Fruit fly (Drosophila melanogaster) whole organism, embryonic: ENCODE results near the gene CG14423.

Source experiments
- Atf-2 ChIP-seq: fragments of 200-800 bp; sonication (Bioruptor generic); optimal IDR thresholded peaks from 2 replicates; lab custom pipeline; 2016; ENCODE audit warnings: missing biosample characterization, missing genetic modification characterization
- Atf3 ChIP-seq: fragments of 200-800 bp; sonication (Bioruptor generic); optimal IDR thresholded peaks from 3 replicates; lab custom pipeline; 2016; ENCODE audit warnings: missing biosample characterization, missing genetic modification characterization
- BEAF-32 ChIP-seq: fragments of 200-800 bp; sonication (Bioruptor generic); optimal IDR thresholded peaks from 3 replicates; lab custom pipeline; 2017; ENCODE audit warnings: missing biosample characterization, missing genetic modification characterization, mild to moderate bottlenecking, moderate library complexity, missing genetic modification reagents
- CG10321 ChIP-seq: fragments of 200-800 bp; sonication (Bioruptor generic); IDR thresholded peaks from 2 replicates; pipeline ENCODE4 v1.3.6; 2022; ENCODE audit warnings: missing biosample characterization, missing genetic modification characterization
- CG10462 ChIP-seq: fragments of 200-800 bp; sonication (Bioruptor generic); optimal IDR thresholded peaks from 2 replicates; lab custom pipeline; 2016; ENCODE audit warnings: missing biosample characterization, missing genetic modification characterization
- CG10565 ChIP-seq: fragments of 200-800 bp; sonication (Bioruptor generic); optimal IDR thresholded peaks from 3 replicates; lab custom pipeline; 2016; ENCODE audit warnings: missing biosample characterization, mild to moderate bottlenecking, missing genetic modification characterization
- CG13123 ChIP-seq: fragments of 200-800 bp; sonication (Bioruptor generic); optimal IDR thresholded peaks from 2 replicates; lab custom pipeline; 2016; ENCODE audit warnings: missing biosample characterization, missing genetic modification characterization
- CG13424 ChIP-seq: fragments of 200-800 bp; sonication (Bioruptor generic); optimal IDR thresholded peaks from 2 replicates; lab custom pipeline; 2019; ENCODE audit warnings: missing biosample characterization, mild to moderate bottlenecking, missing genetic modification characterization, moderate library complexity
- CG15269 ChIP-seq: fragments of 200-800 bp; sonication (Bioruptor generic); optimal IDR thresholded peaks from 2 replicates; lab custom pipeline; 2018; ENCODE audit warnings: missing biosample characterization, mild to moderate bottlenecking, missing genetic modification characterization, moderate library complexity
- CG15479 ChIP-seq: fragments of 200-800 bp; sonication (Bioruptor generic); optimal IDR thresholded peaks from 3 replicates; lab custom pipeline; 2019; ENCODE audit warnings: missing biosample characterization, mild to moderate bottlenecking, missing genetic modification characterization, moderate library complexity
- CG1832 ChIP-seq: fragments of 200-800 bp; sonication (Bioruptor generic); optimal IDR thresholded peaks from 2 replicates; lab custom pipeline; 2017; ENCODE audit warnings: missing biosample characterization, mild to moderate bottlenecking, missing genetic modification characterization, inconsistent platforms
- CG18599 ChIP-seq: fragments of 200-800 bp; sonication (Bioruptor generic); optimal IDR thresholded peaks from 3 replicates; lab custom pipeline; 2017; ENCODE audit warnings: missing biosample characterization, missing genetic modification characterization, mild to moderate bottlenecking, moderate library complexity, missing genetic modification reagents
- CG30431 ChIP-seq: fragments of 200-800 bp; sonication (Bioruptor generic); optimal IDR thresholded peaks from 2 replicates; lab custom pipeline; 2017; ENCODE audit warnings: missing biosample characterization, missing genetic modification characterization
- CG32532 ChIP-seq: fragments of 200-800 bp; sonication (Bioruptor generic); IDR thresholded peaks from 2 replicates; pipeline ENCODE4 v1.3.6; 2022; ENCODE audit warnings: missing biosample characterization, missing genetic modification characterization
- CG33557 ChIP-seq: fragments of 200-800 bp; sonication (Bioruptor generic); optimal IDR thresholded peaks from 2 replicates; lab custom pipeline; 2019; ENCODE audit warnings: missing biosample characterization, mild to moderate bottlenecking, missing genetic modification characterization, moderate library complexity
- CG34422 ChIP-seq: fragments of 200-800 bp; sonication (Bioruptor generic); IDR thresholded peaks from 3 replicates; pipeline ENCODE4 v1.3.6; 2022; ENCODE audit warnings: missing biosample characterization, missing genetic modification characterization
- CG43689 ChIP-seq: fragments of 200-800 bp; sonication (Bioruptor generic); IDR thresholded peaks from 2 replicates; pipeline ENCODE4 v1.3.6; 2022; ENCODE audit warnings: missing biosample characterization, missing genetic modification characterization
- CG4404 ChIP-seq: fragments of 200-800 bp; sonication (Bioruptor generic); IDR thresholded peaks from 2 replicates; pipeline ENCODE4 v1.3.6; 2022; ENCODE audit warnings: missing biosample characterization, missing genetic modification characterization
- CG6683 ChIP-seq: fragments of 200-800 bp; sonication (Bioruptor generic); optimal IDR thresholded peaks from 2 replicates; lab custom pipeline; 2017; ENCODE audit warnings: missing biosample characterization, mild to moderate bottlenecking, missing genetic modification characterization, missing genetic modification reagents
- CG8290 ChIP-seq, 3 experiments: fragments of 200-800 bp; sonication (Bioruptor generic); optimal IDR thresholded peaks; 2 replicates each; lab custom pipeline; 2016 to 2019; ENCODE audit warnings: missing biosample characterization in 3 of 3, missing genetic modification characterization in 3 of 3, mild to moderate bottlenecking in 2 of 3, moderate library complexity in 1 of 3
- CG8944 ChIP-seq: fragments of 200-800 bp; sonication (Bioruptor generic); optimal IDR thresholded peaks from 3 replicates; lab custom pipeline; 2016; ENCODE audit warnings: missing biosample characterization, missing genetic modification characterization
- CHES-1-like ChIP-seq: fragments of 200-800 bp; sonication (Bioruptor generic); optimal IDR thresholded peaks from 2 replicates; lab custom pipeline; 2016; ENCODE audit warnings: missing biosample characterization, missing genetic modification characterization
- D ChIP-seq, 2 experiments: fragments of 200-800 bp in 1 of 2; fragments of >200 bp in 1 of 2; sonication (Bioruptor generic) in 1 of 2; optimal IDR thresholded peaks; 2 replicates in 1 of 2; 3 replicates in 1 of 2; lab custom pipeline; 2017; ENCODE audit warnings: mild to moderate bottlenecking in 1 of 2, missing biosample characterization in 1 of 2, missing genetic modification characterization in 1 of 2, missing genetic modification reagents in 1 of 2
- Deaf1 ChIP-seq: fragments of 200-800 bp; optimal IDR thresholded peaks from 3 replicates; lab custom pipeline; 2019; ENCODE audit warnings: missing biosample characterization, mild to moderate bottlenecking, missing genetic modification characterization, moderate library complexity
- Dip2 ChIP-seq: fragments of 200-800 bp; sonication (Bioruptor generic); IDR thresholded peaks from 2 replicates; pipeline ENCODE4 v1.3.6; 2022; ENCODE audit warnings: missing biosample characterization, missing genetic modification characterization
- Fer2 ChIP-seq: fragments of 200-800 bp; sonication (Bioruptor generic); optimal IDR thresholded peaks from 2 replicates; lab custom pipeline; 2018; ENCODE audit warnings: missing biosample characterization, mild to moderate bottlenecking, missing genetic modification characterization, moderate library complexity
- Gsc ChIP-seq: fragments of 200-800 bp; sonication (Bioruptor generic); IDR thresholded peaks from 2 replicates; pipeline ENCODE4 v1.3.6; 2022; ENCODE audit warnings: missing biosample characterization, missing genetic modification characterization
- HHEX ChIP-seq: fragments of 200-800 bp; sonication (Bioruptor generic); optimal IDR thresholded peaks from 3 replicates; lab custom pipeline; 2017; ENCODE audit warnings: missing biosample characterization, mild to moderate bottlenecking, missing genetic modification characterization, missing genetic modification reagents
- HLH3B ChIP-seq: fragments of 200-800 bp; sonication (Bioruptor generic); IDR thresholded peaks from 2 replicates; pipeline ENCODE4 v1.3.6; 2022; ENCODE audit warnings: missing biosample characterization, missing genetic modification characterization
- Hr39 ChIP-seq: fragments of >200 bp; optimal IDR thresholded peaks from 2 replicates; lab custom pipeline; 2017
- Mes4 ChIP-seq: fragments of 200-800 bp; sonication (Bioruptor generic); optimal IDR thresholded peaks from 2 replicates; lab custom pipeline; 2016; ENCODE audit warnings: missing biosample characterization, missing genetic modification characterization
- NC2β ChIP-seq: fragments of 200-800 bp; sonication (Bioruptor generic); optimal IDR thresholded peaks from 2 replicates; lab custom pipeline; 2016; ENCODE audit warnings: missing biosample characterization, missing genetic modification characterization
- Optix ChIP-seq: fragments of 200-800 bp; sonication (Bioruptor generic); IDR thresholded peaks from 3 replicates; pipeline ENCODE4 v1.3.6; 2022; ENCODE audit warnings: missing biosample characterization, missing genetic modification characterization
- Six4 ChIP-seq: fragments of 200-800 bp; sonication (Bioruptor generic); optimal IDR thresholded peaks from 2 replicates; lab custom pipeline; 2016; ENCODE audit warnings: missing biosample characterization, missing genetic modification characterization
- Sox100B ChIP-seq: fragments of 200-800 bp; sonication (Bioruptor generic); optimal IDR thresholded peaks from 3 replicates; lab custom pipeline; 2018; ENCODE audit warnings: missing biosample characterization, mild to moderate bottlenecking, missing genetic modification characterization
- Xrp1 ChIP-seq: fragments of 200-800 bp; sonication (Bioruptor generic); IDR thresholded peaks from 2 replicates; pipeline ENCODE4 v1.3.6; 2022; ENCODE audit warnings: missing biosample characterization, missing genetic modification characterization
- bcd ChIP-seq: fragments of 200-800 bp; sonication (Bioruptor generic); optimal IDR thresholded peaks from 2 replicates; lab custom pipeline; 2017; ENCODE audit warnings: missing biosample characterization, mild to moderate bottlenecking, missing genetic modification characterization
- bowl ChIP-seq: fragments of 200-800 bp; sonication (Bioruptor generic); IDR thresholded peaks from 2 replicates; pipeline ENCODE4 v1.3.6; 2022; ENCODE audit warnings: missing biosample characterization, missing genetic modification characterization
- crp ChIP-seq, 2 experiments: fragments of 200-800 bp; sonication (Bioruptor generic); optimal IDR thresholded peaks; 2 replicates in 1 of 2; 3 replicates in 1 of 2; lab custom pipeline; 2017; ENCODE audit warnings: missing biosample characterization in 2 of 2, missing genetic modification characterization in 2 of 2, mild to moderate bottlenecking in 1 of 2, moderate library complexity in 1 of 2
- cwo ChIP-seq: fragments of 200-800 bp; sonication (Bioruptor generic); optimal IDR thresholded peaks from 3 replicates; lab custom pipeline; 2017; ENCODE audit warnings: missing biosample characterization, missing genetic modification characterization, mild to moderate bottlenecking, moderate library complexity, missing genetic modification reagents
- dpn ChIP-seq, 2 experiments: fragments of 200-800 bp; sonication (Bioruptor generic); optimal IDR thresholded peaks; 3 replicates each; lab custom pipeline; 2016; ENCODE audit warnings: missing biosample characterization in 2 of 2, missing genetic modification characterization in 2 of 2
- gem ChIP-seq: fragments of 200-800 bp; sonication (Bioruptor generic); optimal IDR thresholded peaks from 2 replicates; lab custom pipeline; 2019; ENCODE audit warnings: missing biosample characterization, mild to moderate bottlenecking, missing genetic modification characterization, moderate library complexity
- grn ChIP-seq: fragments of 200-800 bp; sonication (Bioruptor generic); optimal IDR thresholded peaks from 3 replicates; lab custom pipeline; 2017; ENCODE audit warnings: missing biosample characterization, missing genetic modification characterization
- gt ChIP-seq: fragments of 200-800 bp; sonication (Bioruptor generic); IDR thresholded peaks from 2 replicates; pipeline ENCODE4 v1.3.6; 2022; ENCODE audit warnings: missing biosample characterization, missing genetic modification characterization
- insv ChIP-seq, 2 experiments: fragments of 200-800 bp; sonication (Bioruptor generic); optimal IDR thresholded peaks; 3 replicates each; lab custom pipeline; 2016 to 2018; ENCODE audit warnings: missing biosample characterization in 2 of 2, missing genetic modification characterization in 2 of 2
- slbo ChIP-seq: fragments of 200-800 bp; sonication (Bioruptor generic); IDR thresholded peaks from 2 replicates; pipeline ENCODE4 v1.3.6; 2022; ENCODE audit warnings: missing biosample characterization, missing genetic modification characterization
- so ChIP-seq: fragments of 200-800 bp; sonication (Bioruptor generic); IDR thresholded peaks from 3 replicates; pipeline ENCODE4 v1.3.6; 2022; ENCODE audit warnings: missing biosample characterization, missing genetic modification characterization
- sob ChIP-seq: fragments of 200-800 bp; sonication (Bioruptor generic); IDR thresholded peaks from 2 replicates; pipeline ENCODE4 v1.3.6; 2022; ENCODE audit warnings: missing biosample characterization, missing genetic modification characterization
- tll ChIP-seq, 2 experiments: fragments of 200-800 bp in 1 of 2; fragments of >200 bp in 1 of 2; sonication (Bioruptor generic) in 1 of 2; optimal IDR thresholded peaks; 2 replicates each; lab custom pipeline; 2017 to 2019; ENCODE audit warnings: missing biosample characterization in 2 of 2, missing genetic modification characterization in 2 of 2, mild to moderate bottlenecking in 1 of 2, moderate library complexity in 1 of 2
- unc-4 ChIP-seq: fragments of 200-800 bp; sonication (Bioruptor generic); IDR thresholded peaks from 2 replicates; pipeline ENCODE4 v1.3.6; 2022; ENCODE audit warnings: missing biosample characterization, missing genetic modification characterization; ENCODE audit not compliant: partially characterized antibody

CG14423 gene

DNA sequence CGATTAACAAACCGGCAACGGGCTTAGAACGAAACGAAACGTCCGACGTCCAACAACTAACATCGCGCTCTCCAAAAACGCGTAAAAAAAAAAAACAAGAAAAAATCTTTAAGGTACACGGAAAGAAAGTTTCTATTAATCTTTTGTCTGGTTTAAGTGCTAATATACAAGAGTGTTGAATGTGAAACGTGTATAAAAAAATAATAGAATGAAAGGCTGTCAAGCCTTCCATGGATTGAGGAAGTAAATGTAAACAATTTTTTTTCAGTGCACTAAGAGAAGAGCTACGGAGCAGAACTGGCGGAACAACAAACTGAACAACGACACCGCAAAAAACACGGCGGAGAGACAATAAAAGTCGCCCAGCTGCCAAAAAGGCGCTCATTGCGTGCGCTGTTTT lies 25.5 kb upstream of the CG14423 start, which contains the start of gene CG3588 (continued):
- TF ChIP-seq CG10321 (no peak), sob (GFP tag; lab: Robert Waterston, UW) (peak; percentile 79), CG1832 (GFP tag; lab: Kevin White, UChicago) (no peak), gt (GFP tag; lab: Robert Waterston, UW) (no peak), Atf3 (GFP tag; lab: Kevin White, UChicago) (peak; percentile 63), insv (GFP tag; optimal IDR thresholded peaks at IDR 0.05; lab: Kevin White, UChicago) (no peak), CG33557 (no peak), CG34422 (peak; percentile 45; the same call in 2 of the 3 replicates), CG8290 (GFP tag; optimal IDR thresholded peaks at IDR 0.05; lab: Kevin White, UChicago) (no peak), CG8290 (tag; optimal IDR thresholded peaks at IDR 0.05; lab: Kevin White, UChicago) (peak in 1 of 2 experiments; percentile 66), bcd (GFP tag; lab: Kevin White, UChicago) (peak; percentile 68), crp (GFP tag; optimal IDR thresholded peaks at IDR 0.05; lab: Kevin White, UChicago) (no peak), CG6683 (GFP tag; lab: Kevin White, UChicago) (peak; percentile 33), BEAF-32 (no peak), CG15269 (tag; lab: Kevin White, UChicago) (peak; percentile 81), Fer2 (tag; lab: Kevin White, UChicago) (peak; percentile 41), Optix (no peak), Dip2 (no peak), CG8944 (peak; percentile 50), HLH3B (peak; percentile 55), tll (GFP tag; optimal IDR thresholded peaks at IDR 0.05; lab: Kevin White, UChicago) (no peak), Sox100B (peak; percentile 44), HHEX (GFP tag; lab: Kevin White, UChicago) (peak; percentile 67), so (no peak), slbo (GFP tag; lab: Robert Waterston, UW) (peak; percentile 89), CG43689 (GFP tag; lab: Robert Waterston, UW) (no peak), D (optimal IDR thresholded peaks at IDR 0.05; lab: Kevin White, UChicago) (no peak), D (GFP tag; optimal IDR thresholded peaks at IDR 0.05; lab: Kevin White, UChicago) (no peak), Deaf1 (peak; percentile 25), Atf-2 (GFP tag; lab: Kevin White, UChicago) (peak; percentile 61), cwo (GFP tag; lab: Kevin White, UChicago) (peak; percentile 57), Gsc (no peak), gem (tag; lab: Kevin White, UChicago) (peak; percentile 79), Hr39 (no peak), CG13424 (tag; lab: Kevin White, UChicago) (peak; percentile 67), unc-4 (GFP tag; lab: Robert Waterston, UW) (no peak), CG15479 (GFP tag; lab: Kevin White, UChicago) (no peak), CHES-1-like (GFP tag; lab: Kevin White, UChicago) (peak; percentile 74), Six4 (GFP tag; lab: Kevin White, UChicago) (peak; percentile 42), CG10462 (GFP tag; lab: Kevin White, UChicago) (peak; percentile 23), bowl (GFP tag; lab: Robert Waterston, UW) (0 out of 2 replicates have a peak, but pooled peaks have one; percentile 32), CG4404 (GFP tag; lab: Robert Waterston, UW) (peak; percentile 37; the same call in 1 of the 2 replicates), NC2β (GFP tag; lab: Kevin White, UChicago) (peak; percentile 34), CG32532 (peak; percentile 92), Mes4 (no peak), Xrp1 (GFP tag; lab: Robert Waterston, UW) (peak; percentile 76), CG30431 (GFP tag; lab: Kevin White, UChicago) (peak; percentile 18), grn (GFP tag; lab: Kevin White, UChicago) (no peak), CG10565 (GFP tag; lab: Kevin White, UChicago) (no peak), CG18599 (GFP tag; lab: Kevin White, UChicago) (peak; percentile 78), dpn (GFP tag; optimal IDR thresholded peaks at IDR 0.05; lab: Kevin White, UChicago) (peak; percentile 55 to 71), CG13123 (GFP tag; lab: Kevin White, UChicago) (peak; percentile 67)
